Worm (Caenorhabditis elegans) whole organism, L4 larva: ENCODE results near the gene C49C8.8.
A peak's percentile ranks its signal among the peaks of the same experiment; 100 is the strongest.

Source experiments
- F37D6.2 ChIP-seq: sonication (generic microtip); optimal IDR thresholded peaks from 2 replicates; lab custom pipeline; 2016; ENCODE audit warnings: mild to moderate bottlenecking, missing genetic modification characterization, missing compliant biosample characterization
- R02D3.7 ChIP-seq: fragments of 150-350 bp; sonication (generic microtip); optimal IDR thresholded peaks from 3 replicates; lab custom pipeline; 2014; ENCODE audit warnings: missing biosample characterization, missing genetic modification characterization
- T20F7.1 ChIP-seq: fragments of 200-800 bp; sonication (Bioruptor generic); optimal IDR thresholded peaks from 2 replicates; lab custom pipeline; 2018; ENCODE audit warnings: mild to moderate bottlenecking, missing genetic modification characterization, missing compliant biosample characterization
- T26A8.4 ChIP-seq: fragments of 200-800 bp; sonication (Bioruptor generic); IDR thresholded peaks from 2 replicates; pipeline ENCODE4 v1.3.6; 2022; ENCODE audit warnings: missing genetic modification characterization, missing compliant biosample characterization
- ZK337.2 ChIP-seq: fragments of 200-800 bp; sonication (Bioruptor generic); IDR thresholded peaks from 2 replicates; pipeline ENCODE4 v1.3.6; 2022; ENCODE audit warnings: missing genetic modification reagents, missing genetic modification characterization, missing compliant biosample characterization
- aha-1 ChIP-seq: fragments of 150-350 bp; peaks from one replicate; lab custom pipeline; 2014; ENCODE audit warnings: missing biosample characterization, missing genetic modification characterization
- aly-2 ChIP-seq: sonication (generic microtip); optimal IDR thresholded peaks from 2 replicates; lab custom pipeline; 2018; ENCODE audit warnings: missing biosample characterization, missing genetic modification characterization
- ama-1 ChIP-seq: fragments of 150-350 bp; optimal IDR thresholded peaks from 2 replicates; lab custom pipeline; 2014; ENCODE audit warnings: inconsistent platforms, mixed read lengths
- arid-1 ChIP-seq: fragments of 200-800 bp; sonication (Bioruptor generic); conservative IDR thresholded peaks from 2 replicates; pipeline ENCODE4 v1.3.6; 2022; ENCODE audit warnings: missing genetic modification reagents, missing genetic modification characterization, missing compliant biosample characterization
- ceh-20 ChIP-seq: fragments of 200-800 bp; sonication (Bioruptor generic); IDR thresholded peaks from 2 replicates; pipeline ENCODE4 v1.3.6; 2022; ENCODE audit warnings: missing genetic modification reagents, missing genetic modification characterization, missing compliant biosample characterization
- ceh-82 ChIP-seq: sonication (generic microtip); optimal IDR thresholded peaks from 2 replicates; lab custom pipeline; 2017; ENCODE audit warnings: missing biosample characterization, missing genetic modification characterization
- ces-1 ChIP-seq: fragments of 150-350 bp; sonication (generic microtip); optimal IDR thresholded peaks from 4 replicates; lab custom pipeline; 2014; ENCODE audit warnings: missing biosample characterization, missing genetic modification reagents, missing genetic modification characterization
- ctbp-1 ChIP-seq: fragments of 200-800 bp; sonication (Bioruptor generic); IDR thresholded peaks from 2 replicates; pipeline ENCODE4 v1.3.6; 2022; ENCODE audit warnings: missing genetic modification reagents, missing genetic modification characterization, missing compliant biosample characterization
- daf-12 ChIP-seq: fragments of 150-350 bp; optimal IDR thresholded peaks from 2 replicates; lab custom pipeline; 2014; ENCODE audit warnings: missing biosample characterization, missing genetic modification reagents, missing genetic modification characterization
- daf-16 ChIP-seq, 3 experiments: sonication (generic microtip); optimal IDR thresholded peaks; 2 replicates each; lab custom pipeline; 2016 to 2017; ENCODE audit warnings: missing genetic modification characterization in 3 of 3, missing genetic modification reagents in 3 of 3, mild to moderate bottlenecking in 2 of 3, missing compliant biosample characterization in 2 of 3, missing biosample characterization in 1 of 3, moderate library complexity in 1 of 3
- dmd-6 ChIP-seq: fragments of 200-800 bp; sonication (Bioruptor generic); IDR thresholded peaks from 2 replicates; pipeline ENCODE4 v1.3.6; 2022; ENCODE audit warnings: missing genetic modification reagents, missing genetic modification characterization, missing compliant biosample characterization
- dpl-1 ChIP-seq: fragments of 150-350 bp; optimal IDR thresholded peaks from 2 replicates; lab custom pipeline; 2014; ENCODE audit warnings: missing biosample characterization, missing genetic modification reagents, missing genetic modification characterization
- duxl-1 ChIP-seq: sonication (generic microtip); optimal IDR thresholded peaks from 2 replicates; lab custom pipeline; 2016; ENCODE audit warnings: mild to moderate bottlenecking, missing genetic modification characterization, moderate library complexity, missing compliant biosample characterization; ENCODE audit not compliant: poor library complexity
- dve-1 ChIP-seq: sonication (generic microtip); optimal IDR thresholded peaks from 2 replicates; lab custom pipeline; 2017; ENCODE audit warnings: antibody characterized with exemption, mild to moderate bottlenecking, missing genetic modification characterization, missing compliant biosample characterization; ENCODE audit not compliant: insufficient read depth
- egl-27 ChIP-seq: sonication (generic microtip); optimal IDR thresholded peaks from 3 replicates; lab custom pipeline; 2017; ENCODE audit warnings: missing biosample characterization, missing genetic modification reagents, missing genetic modification characterization
- egl-43 ChIP-seq: fragments of 200-800 bp; sonication (Bioruptor generic); IDR thresholded peaks from 2 replicates; pipeline ENCODE4 v1.3.6; 2022; ENCODE audit warnings: missing genetic modification reagents, missing genetic modification characterization, missing compliant biosample characterization
- fkh-10 ChIP-seq: fragments of 150-350 bp; optimal IDR thresholded peaks from 2 replicates; lab custom pipeline; 2014; ENCODE audit warnings: missing biosample characterization, missing genetic modification reagents, missing genetic modification characterization
- hif-1 ChIP-seq, 2 experiments: sonication (generic microtip); optimal IDR thresholded peaks; 2 replicates each; lab custom pipeline; 2016 to 2017; ENCODE audit warnings: missing compliant biosample characterization in 2 of 2, missing genetic modification characterization in 2 of 2, missing genetic modification reagents in 2 of 2, missing genotype in 2 of 2, mild to moderate bottlenecking in 1 of 2
- lin-15B ChIP-seq: fragments of 150-350 bp; sonication (generic microtip); optimal IDR thresholded peaks from 3 replicates; lab custom pipeline; 2014; ENCODE audit warnings: missing biosample characterization, missing genetic modification characterization
- lin-29 ChIP-seq: fragments of 200-800 bp; sonication (Bioruptor generic); IDR thresholded peaks from 2 replicates; pipeline ENCODE4 v1.3.6; 2022; ENCODE audit warnings: missing genetic modification reagents, missing genetic modification characterization, missing compliant biosample characterization
- mdt-29 ChIP-seq: fragments of 200-800 bp; sonication (Bioruptor generic); IDR thresholded peaks from 2 replicates; pipeline ENCODE4 v1.3.6; 2022; ENCODE audit warnings: missing genetic modification reagents, missing genetic modification characterization, missing compliant biosample characterization
- nhr-237 ChIP-seq: sonication (generic microtip); optimal IDR thresholded peaks from 2 replicates; lab custom pipeline; 2017; ENCODE audit warnings: missing biosample characterization, missing genetic modification characterization
- nhr-25 ChIP-seq: sonication (generic microtip); optimal IDR thresholded peaks from 2 replicates; lab custom pipeline; 2017; ENCODE audit warnings: missing genetic modification characterization, mild to moderate bottlenecking, missing compliant biosample characterization, antibody characterized with exemption, moderate library complexity, borderline replicate concordance; ENCODE audit not compliant: insufficient read depth
- nhr-6 ChIP-seq: fragments of 150-350 bp; optimal IDR thresholded peaks from 2 replicates; lab custom pipeline; 2014; ENCODE audit warnings: missing biosample characterization, missing genetic modification characterization
- nhr-76 ChIP-seq: fragments of 150-350 bp; optimal IDR thresholded peaks from 2 replicates; lab custom pipeline; 2014; ENCODE audit warnings: missing biosample characterization, missing genetic modification characterization
- pha-4 ChIP-seq, 2 experiments: fragments of 150-350 bp in 1 of 2; fragments of 200-800 bp in 1 of 2; sonication (Bioruptor generic) in 1 of 2; IDR thresholded peaks in 1 of 2; optimal IDR thresholded peaks in 1 of 2; 2 replicates each; pipeline versions ENCODE4 v1.3.6 to Lab custom; 2014 to 2022; ENCODE audit warnings: missing genetic modification characterization in 2 of 2, missing genetic modification reagents in 2 of 2, missing biosample characterization in 1 of 2, missing compliant biosample characterization in 1 of 2
- php-3 ChIP-seq: fragments of 200-800 bp; sonication (Bioruptor generic); IDR thresholded peaks from 2 replicates; pipeline ENCODE4 v1.3.6; 2022; ENCODE audit warnings: missing genetic modification reagents, missing genetic modification characterization, missing compliant biosample characterization
- pqm-1 ChIP-seq: sonication (generic microtip); optimal IDR thresholded peaks from 2 replicates; lab custom pipeline; 2017; ENCODE audit warnings: missing biosample characterization, missing genetic modification characterization
- rbr-2 ChIP-seq: sonication (generic microtip); optimal IDR thresholded peaks from 2 replicates; lab custom pipeline; 2016; ENCODE audit warnings: missing genotype, missing genetic modification characterization, missing compliant biosample characterization
- skn-1 ChIP-seq: fragments of 150-350 bp; optimal IDR thresholded peaks from 2 replicates; lab custom pipeline; 2014; ENCODE audit warnings: missing biosample characterization, missing genetic modification characterization
- unc-39 ChIP-seq: sonication (generic microtip); optimal IDR thresholded peaks from 2 replicates; lab custom pipeline; 2017; ENCODE audit warnings: missing biosample characterization, missing genetic modification characterization
- vab-7 ChIP-seq: fragments of 200-800 bp; sonication (Bioruptor generic); IDR thresholded peaks from 2 replicates; pipeline ENCODE4 v1.3.6; 2022; ENCODE audit warnings: missing genetic modification reagents, missing genetic modification characterization, missing compliant biosample characterization
- zag-1 ChIP-seq: fragments of 150-350 bp; optimal IDR thresholded peaks from 2 replicates; lab custom pipeline; 2014; ENCODE audit warnings: missing biosample characterization, missing genetic modification characterization
- zfp-3 ChIP-seq: fragments of 200-800 bp; sonication (Bioruptor generic); conservative IDR thresholded peaks from 2 replicates; pipeline ENCODE4 v1.3.6; 2022; ENCODE audit warnings: missing genetic modification reagents, missing genetic modification characterization, missing compliant biosample characterization
- ztf-7 ChIP-seq: fragments of 150-350 bp; optimal IDR thresholded peaks from 2 replicates; lab custom pipeline; 2014; ENCODE audit warnings: missing biosample characterization, missing genetic modification characterization

The C49C8.8 gene

DNA sequence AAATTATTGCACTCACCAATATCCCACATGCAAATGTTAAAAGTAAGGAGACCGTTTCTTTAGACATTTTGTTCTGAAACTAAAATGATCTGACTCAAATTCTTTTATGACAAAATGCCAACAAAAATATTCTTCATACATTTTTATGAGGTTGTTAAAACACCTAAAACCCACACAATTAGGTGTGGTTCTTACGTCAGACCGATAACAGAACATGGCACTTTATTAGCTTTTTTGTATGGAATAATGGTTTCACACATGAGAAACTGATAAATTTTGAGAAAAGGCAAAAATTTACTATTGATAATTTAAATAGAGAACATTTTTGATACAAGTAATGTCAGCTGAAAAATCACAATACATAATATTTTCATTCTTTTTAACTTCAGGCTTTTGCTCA lies 1.7 kb downstream of the C49C8.8 start, which contains the start of gene C49C8.5:
Gene C49C8.5 (minus strand): TSS at position 73 of the 400 bp plus-strand sequence.
- no peak for TF ChIP-seq nhr-25 (tag; lab: Kevin White, UChicago)
- TF ChIP-seq dve-1 (tag; lab: Kevin White, UChicago), result peak; percentile 10
- TF ChIP-seq pqm-1 (tag; lab: Kevin White, UChicago), result peak; percentile 59
- no peak for TF ChIP-seq daf-12 (tag; lab: Kevin White, UChicago)
- no peak for TF ChIP-seq aly-2 (tag; lab: Kevin White, UChicago)
- TF ChIP-seq R02D3.7, result no peak
- no peak for TF ChIP-seq mdt-29 (GFP tag; lab: Robert Waterston, UW)
- no peak for TF ChIP-seq T26A8.4 (GFP tag; lab: Robert Waterston, UW)
- TF ChIP-seq T20F7.1 (GFP tag; lab: Kevin White, UChicago), result no peak
- TF ChIP-seq ces-1, result no peak
- no peak for TF ChIP-seq dmd-6 (GFP tag; lab: Robert Waterston, UW)
- no peak for TF ChIP-seq zag-1 (tag; lab: Kevin White, UChicago)
- no peak for TF ChIP-seq duxl-1 (tag; lab: Kevin White, UChicago)
- no peak for TF ChIP-seq unc-39 (tag; lab: Kevin White, UChicago)
- TF ChIP-seq arid-1 (GFP tag; lab: Robert Waterston, UW), result no peak
- TF ChIP-seq ceh-20 (GFP tag; lab: Robert Waterston, UW), result no peak
- TF ChIP-seq ceh-82 (tag; lab: Kevin White, UChicago), result no peak
- no peak for TF ChIP-seq vab-7 (GFP tag; lab: Robert Waterston, UW)
- no peak for TF ChIP-seq nhr-237 (tag; lab: Kevin White, UChicago)
- TF ChIP-seq ZK337.2 (GFP tag; lab: Robert Waterston, UW), result no peak
- TF ChIP-seq nhr-76 (tag; lab: Kevin White, UChicago), result no peak
- TF ChIP-seq lin-15B (tag; lab: Kevin White, UChicago), result no peak
- TF ChIP-seq egl-43 (GFP tag; lab: Robert Waterston, UW), result no peak
- TF ChIP-seq egl-27 (tag; lab: Kevin White, UChicago), result no peak
- no peak for TF ChIP-seq hif-1 (tag; optimal IDR thresholded peaks at IDR 0.05; lab: Kevin White, UChicago)
- TF ChIP-seq ztf-7 (tag; lab: Kevin White, UChicago), result no peak
- no peak for TF ChIP-seq dpl-1 (GFP tag; lab: Kevin White, UChicago)
- no peak for TF ChIP-seq nhr-6 (tag; lab: Kevin White, UChicago)
- TF ChIP-seq pha-4 (GFP tag; IDR thresholded peaks at IDR 0.05; lab: Robert Waterston, UW), result no peak
- no peak for TF ChIP-seq pha-4 (tag; optimal IDR thresholded peaks at IDR 0.05; lab: Kevin White, UChicago)
- no peak for TF ChIP-seq rbr-2
- no peak for TF ChIP-seq ama-1
- TF ChIP-seq daf-16 (GFP tag; optimal IDR thresholded peaks at IDR 0.05; lab: Kevin White, UChicago), result no peak
- TF ChIP-seq daf-16 (tag; optimal IDR thresholded peaks at IDR 0.05; lab: Kevin White, UChicago), result peak; percentile 15
- TF ChIP-seq php-3 (GFP tag; lab: Robert Waterston, UW), result peak; percentile 84
- no peak for TF ChIP-seq fkh-10

DNA sequence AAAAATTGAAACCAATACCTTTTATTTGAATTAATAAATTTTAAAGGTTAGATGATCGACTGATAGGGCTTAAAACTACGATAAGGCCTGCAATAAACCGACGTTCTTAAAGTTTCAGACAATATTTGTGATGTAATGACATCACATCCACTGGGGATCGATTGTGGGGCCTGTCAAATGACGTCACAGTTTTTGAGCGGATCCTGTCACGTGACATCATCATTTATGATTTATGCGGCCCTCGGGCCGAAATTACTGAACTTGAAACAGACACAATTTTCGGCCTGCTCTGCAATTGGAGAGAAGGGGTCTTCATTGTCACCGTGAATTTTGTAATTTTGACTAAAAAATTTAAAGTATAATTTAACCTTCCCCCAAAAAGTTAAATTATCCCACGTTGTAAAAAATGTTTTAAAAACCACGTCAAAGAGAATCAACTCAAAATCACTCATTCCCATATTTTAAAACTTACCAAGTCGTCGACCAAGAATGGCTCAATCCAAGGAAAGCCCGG lies 2.2 kb downstream of the C49C8.8 start, which contains the start of gene C49C8.1:
Gene C49C8.1 (plus strand): TSS at position 464 of the 514 bp plus-strand sequence.
- TF ChIP-seq ctbp-1 (no peak), arid-1 (GFP tag; lab: Robert Waterston, UW) (no peak), daf-12 (tag; lab: Kevin White, UChicago) (no peak), lin-29 (no peak), php-3 (GFP tag; lab: Robert Waterston, UW) (peak; percentile 72), aha-1 (tag; lab: Kevin White, UChicago) (peak; percentile 60), zag-1 (tag; lab: Kevin White, UChicago) (no peak), ZK337.2 (GFP tag; lab: Robert Waterston, UW) (no peak), F37D6.2 (no peak), zfp-3 (GFP tag; lab: Robert Waterston, UW) (no peak), ceh-20 (GFP tag; lab: Robert Waterston, UW) (peak; percentile 34; the same call in 1 of the 2 replicates), skn-1 (tag; lab: Kevin White, UChicago) (no peak), pqm-1 (tag; lab: Kevin White, UChicago) (no peak)
